Worm (Caenorhabditis elegans) whole organism, young adult: ENCODE results near the gene rbm-28.

Source experiments
- B0261.1 ChIP-seq: sonication (generic microtip); optimal IDR thresholded peaks from 2 replicates; lab custom pipeline; 2016; ENCODE audit warnings: mild to moderate bottlenecking, missing genetic modification characterization, moderate library complexity, missing compliant biosample characterization
- F33H1.4 ChIP-seq: fragments of 200-800 bp; sonication (Bioruptor generic); IDR thresholded peaks from 2 replicates; pipeline ENCODE4 v1.3.6; 2022; ENCODE audit warnings: missing genetic modification reagents, missing genetic modification characterization, missing compliant biosample characterization
- F37B4.10 ChIP-seq: fragments of 200-800 bp; sonication (Bioruptor generic); IDR thresholded peaks from 2 replicates; pipeline ENCODE4 v1.3.6; 2022; ENCODE audit warnings: missing genetic modification characterization, missing compliant biosample characterization
- T26A5.8 ChIP-seq: sonication (generic microtip); optimal IDR thresholded peaks from 2 replicates; lab custom pipeline; 2016; ENCODE audit warnings: missing genetic modification characterization, missing compliant biosample characterization
- efl-1 ChIP-seq: fragments of 150-350 bp; optimal IDR thresholded peaks from 2 replicates; lab custom pipeline; 2014; ENCODE audit warnings: missing biosample characterization, missing genetic modification reagents, missing genetic modification characterization
- hlh-26 ChIP-seq: fragments of 200-800 bp; sonication (Bioruptor generic); conservative IDR thresholded peaks from 2 replicates; pipeline ENCODE4 v1.3.6; 2022; ENCODE audit warnings: missing genetic modification reagents, missing genetic modification characterization, missing compliant biosample characterization
- hmg-1.2 ChIP-seq: fragments of 200-800 bp; sonication (Bioruptor generic); IDR thresholded peaks from 2 replicates; pipeline ENCODE4 v1.3.6; 2022; ENCODE audit warnings: missing genetic modification reagents, missing genetic modification characterization, missing compliant biosample characterization
- hrde-1 ChIP-seq: sonication (generic microtip); optimal IDR thresholded peaks from 2 replicates; lab custom pipeline; 2016; ENCODE audit warnings: missing genetic modification characterization, mild to moderate bottlenecking, missing compliant biosample characterization, moderate library complexity, missing genotype, missing genetic modification reagents, borderline replicate concordance
- lin-54 ChIP-seq: fragments of 200-800 bp; sonication (Bioruptor generic); optimal IDR thresholded peaks from 2 replicates; lab custom pipeline; 2018; ENCODE audit warnings: mild to moderate bottlenecking, missing genetic modification characterization, missing compliant biosample characterization
- madf-6 ChIP-seq: fragments of 200-800 bp; sonication (Bioruptor generic); IDR thresholded peaks from 2 replicates; pipeline ENCODE4 v1.3.6; 2022; ENCODE audit warnings: missing genetic modification reagents, missing genetic modification characterization, missing compliant biosample characterization
- mel-28 ChIP-seq: sonication (generic microtip); optimal IDR thresholded peaks from 2 replicates; lab custom pipeline; 2016; ENCODE audit warnings: borderline replicate concordance, mild to moderate bottlenecking, missing genetic modification characterization, missing compliant biosample characterization
- nhr-80 ChIP-seq: sonication (generic microtip); optimal IDR thresholded peaks from 2 replicates; lab custom pipeline; 2016; ENCODE audit warnings: missing genetic modification characterization, missing compliant biosample characterization
- pbrm-1 ChIP-seq: fragments of 200-800 bp; sonication (Bioruptor generic); IDR thresholded peaks from 2 replicates; pipeline ENCODE4 v1.3.6; 2022; ENCODE audit warnings: missing genetic modification reagents, missing genetic modification characterization, missing compliant biosample characterization
- pha-4 ChIP-seq: fragments of 150-350 bp; sonication (generic microtip); optimal IDR thresholded peaks from 2 replicates; lab custom pipeline; 2014; ENCODE audit warnings: missing biosample characterization, missing genetic modification reagents, missing genetic modification characterization
- rcor-1 ChIP-seq: fragments of 200-800 bp; sonication (Bioruptor generic); IDR thresholded peaks from 2 replicates; pipeline ENCODE4 v1.3.6; 2022; ENCODE audit warnings: missing genetic modification reagents, missing genetic modification characterization, missing compliant biosample characterization
- rpc-1 ChIP-seq, 2 experiments: fragments of 150-350 bp in 1 of 2; sonication (generic microtip) in 1 of 2; optimal IDR thresholded peaks; 2 replicates each; lab custom pipeline; 2014 to 2018; ENCODE audit warnings: missing biosample characterization in 1 of 2, missing genetic modification characterization in 1 of 2, missing genetic modification reagents in 1 of 2, missing genotype in 1 of 2
- sptf-2 ChIP-seq: fragments of 200-800 bp; sonication (Bioruptor generic); optimal IDR thresholded peaks from 2 replicates; lab custom pipeline; 2018; ENCODE audit warnings: mild to moderate bottlenecking, missing genetic modification characterization, missing compliant biosample characterization
- ztf-25 ChIP-seq: fragments of 200-800 bp; sonication (Bioruptor generic); IDR thresholded peaks from 2 replicates; pipeline ENCODE4 v1.3.6; 2022; ENCODE audit warnings: missing genetic modification reagents, missing genetic modification characterization, missing compliant biosample characterization
- ztf-6 ChIP-seq: fragments of 200-800 bp; sonication (Bioruptor generic); IDR thresholded peaks from 2 replicates; pipeline ENCODE4 v1.3.6; 2022; ENCODE audit warnings: missing genetic modification reagents, missing genetic modification characterization, missing compliant biosample characterization

The rbm-28 gene

ce11 chrII:14907719-14908118, 50.7 kb downstream of the rbm-28 start:
- TF ChIP-seq F33H1.4 (GFP tag; lab: Robert Waterston, UW) (no peak), rpc-1 (optimal IDR thresholded peaks at IDR 0.05; lab: Kevin White, UChicago) (no peak), rpc-1 (tag; optimal IDR thresholded peaks at IDR 0.05; lab: Kevin White, UChicago) (no peak), madf-6 (GFP tag; lab: Robert Waterston, UW) (no peak), pha-4 (tag; lab: Kevin White, UChicago) (no peak), nhr-80 (tag; lab: Kevin White, UChicago) (no peak), rcor-1 (GFP tag; lab: Robert Waterston, UW) (no peak), T26A5.8 (tag; lab: Kevin White, UChicago) (no peak), hrde-1 (tag; lab: Kevin White, UChicago) (no peak)

- no peak for TF ChIP-seq F37B4.10
- no peak for TF ChIP-seq hmg-1.2 (GFP tag; lab: Robert Waterston, UW)
- no peak for TF ChIP-seq efl-1 (GFP tag; lab: Kevin White, UChicago)
- TF ChIP-seq lin-54 (GFP tag; lab: Kevin White, UChicago): no peak
- no peak for TF ChIP-seq ztf-6
- no peak for TF ChIP-seq mel-28
- no peak for TF ChIP-seq sptf-2 (GFP tag; lab: Kevin White, UChicago)
- no peak for TF ChIP-seq hlh-26 (GFP tag; lab: Robert Waterston, UW)
- no peak for TF ChIP-seq B0261.1
- TF ChIP-seq pbrm-1 (GFP tag; lab: Robert Waterston, UW): no peak
- no peak for TF ChIP-seq ztf-25 (GFP tag; lab: Robert Waterston, UW)
These were observed 53.2 kb downstream of the rbm-28 start, which contains the start of gene R03C1.1 for ce11 chrII:14910307-14910706. R03C1.1 (minus strand) TSS chrII:14910407.
